Fruit fly (Drosophila melanogaster): ENCODE data around the gene CG14323.

The CG14323 gene

DNA sequence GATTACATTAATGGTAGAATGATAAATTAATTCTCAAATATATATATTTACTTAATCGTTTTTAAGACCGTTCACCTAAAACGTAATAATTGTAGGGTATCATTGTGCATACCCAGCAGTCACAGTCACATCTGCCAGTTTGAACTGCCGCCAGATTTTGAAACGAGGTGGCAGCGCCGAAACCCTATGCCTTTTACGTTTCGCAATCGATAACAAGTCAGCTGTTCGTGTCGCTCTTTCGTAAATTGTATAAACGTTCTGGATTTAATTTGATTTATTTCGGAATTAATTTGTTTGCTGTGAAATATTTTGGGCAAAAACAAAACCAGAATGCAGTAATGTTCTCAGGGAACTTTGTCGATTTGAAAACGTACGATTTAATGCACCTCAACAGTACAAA lies 25.5 kb upstream of the CG14323 start, which contains the start of gene CG14322 (continued):
- TF ChIP-seq scrt (GFP tag; optimal IDR thresholded peaks at IDR 0.05) (no peak), CG11504 (tag; optimal IDR thresholded peaks at IDR 0.05) (peak; percentile 25), CG4360 (GFP tag; IDR thresholded peaks at IDR 0.05) (no peak), stwl (tag; optimal IDR thresholded peaks at IDR 0.05) (peak; percentile 77), sens (GFP tag) (peak; percentile 77), CG7786 (GFP tag; optimal IDR thresholded peaks at IDR 0.05) (no peak), Opbp (GFP tag; IDR thresholded peaks at IDR 0.05; ENCODE audit: partially characterized antibody) (peak; percentile 23; the same call in 2 of the 3 replicates), ranshi (GFP tag; IDR thresholded peaks at IDR 0.05) (no peak), slbo (GFP tag; IDR thresholded peaks at IDR 0.05) (peak; percentile 70), CG2678 (tag; optimal IDR thresholded peaks at IDR 0.05) (no peak), caup (GFP tag; optimal IDR thresholded peaks at IDR 0.05; ENCODE audit: severe bottlenecking) (no peak), Eip74EF (GFP tag; optimal IDR thresholded peaks at IDR 0.05) (no peak), ERR (GFP tag; optimal IDR thresholded peaks at IDR 0.05) (no peak), B-H2 (GFP tag; optimal IDR thresholded peaks at IDR 0.05) (no peak), gsb (GFP tag; IDR thresholded peaks at IDR 0.05) (no peak), HmgZ (tag; optimal IDR thresholded peaks at IDR 0.05) (no peak), slp2 (GFP tag; optimal IDR thresholded peaks at IDR 0.05) (no peak), Doc2 (GFP tag; IDR thresholded peaks at IDR 0.05) (no peak), CG3847 (GFP tag; IDR thresholded peaks at IDR 0.05) (peak; percentile 48), CHES-1-like (GFP tag; optimal IDR thresholded peaks at IDR 0.05) (no peak), Sry-β (GFP tag; optimal IDR thresholded peaks at IDR 0.05) (no peak), CG14860 (GFP tag; IDR thresholded peaks at IDR 0.05; ENCODE audit: partially characterized antibody) (no peak; the same call in 2 of the 3 replicates), CG3838 (GFP tag; optimal IDR thresholded peaks at IDR 0.05) (no peak), CG15601 (tag; optimal IDR thresholded peaks at IDR 0.05) (no peak), ac (GFP tag; optimal IDR thresholded peaks at IDR 0.05) (no peak), CG15696 (tag; optimal IDR thresholded peaks at IDR 0.05) (peak; percentile 8), oc (tag; optimal IDR thresholded peaks at IDR 0.05) (no peak), lilli (GFP tag; optimal IDR thresholded peaks at IDR 0.05) (peak; percentile 19), wdn (GFP tag; IDR thresholded peaks at IDR 0.05) (no peak), nau (GFP tag; optimal IDR thresholded peaks at IDR 0.05) (no peak), CG10209 (GFP tag; optimal IDR thresholded peaks at IDR 0.05) (no peak), Mes4 (GFP tag; optimal IDR thresholded peaks at IDR 0.05) (no peak), ATbp (GFP tag; optimal IDR thresholded peaks at IDR 0.05) (no peak), CG1792 (GFP tag; optimal IDR thresholded peaks at IDR 0.05) (no peak), cwo (GFP tag; optimal IDR thresholded peaks at IDR 0.05) (no peak), fru (optimal IDR thresholded peaks at IDR 0.05) (no peak), CG6813 (GFP tag; optimal IDR thresholded peaks at IDR 0.05) (no peak), CG4820 (GFP tag; optimal IDR thresholded peaks at IDR 0.05) (no peak), CG10979 (tag; optimal IDR thresholded peaks at IDR 0.05) (no peak), CG1024 (GFP tag; IDR thresholded peaks at IDR 0.05) (no peak), nom (GFP tag; optimal IDR thresholded peaks at IDR 0.05) (no peak), sqz (GFP tag; optimal IDR thresholded peaks at IDR 0.05) (no peak), CG17568 (GFP tag; optimal IDR thresholded peaks at IDR 0.05) (no peak), CG11398 (GFP tag; optimal IDR thresholded peaks at IDR 0.05) (no peak), luna (GFP tag; optimal IDR thresholded peaks at IDR 0.05) (no peak), mirr (GFP tag; optimal IDR thresholded peaks at IDR 0.05) (no peak), CG17912 (GFP tag; optimal IDR thresholded peaks at IDR 0.05) (no peak), CG9932 (GFP tag; IDR thresholded peaks at IDR 0.05) (peak; percentile 65), CG34224 (GFP tag; IDR thresholded peaks at IDR 0.05; ENCODE audit: partially characterized antibody) (no peak), Max (GFP tag; optimal IDR thresholded peaks at IDR 0.05) (no peak), Sox100B (GFP tag; optimal IDR thresholded peaks at IDR 0.05) (no peak)

Data from whole organism, embryonic.